Fruit fly (Drosophila melanogaster) whole organism, embryonic: Measurements from ENCODE around the gene CG8141.

Source experiments
- CG6683 ChIP-seq: fragments of 200-800 bp; sonication (Bioruptor generic); optimal IDR thresholded peaks from 2 replicates; lab custom pipeline; 2017; ENCODE audit warnings: missing biosample characterization, mild to moderate bottlenecking, missing genetic modification characterization, missing genetic modification reagents
- CG6689 ChIP-seq: fragments of 200-800 bp; sonication (Bioruptor generic); IDR thresholded peaks from 2 replicates; pipeline ENCODE4 v1.3.6; 2022; ENCODE audit warnings: missing biosample characterization, missing genetic modification characterization
- Rx ChIP-seq: fragments of 200-800 bp; sonication (Bioruptor generic); IDR thresholded peaks from 2 replicates; pipeline ENCODE4 v1.3.6; 2022; ENCODE audit warnings: missing biosample characterization, missing genetic modification characterization
- fu2 ChIP-seq: fragments of 200-800 bp; sonication (Bioruptor generic); optimal IDR thresholded peaks from 2 replicates; lab custom pipeline; 2016; ENCODE audit warnings: missing biosample characterization, missing genetic modification characterization
- gfzf ChIP-seq: fragments of 200-800 bp; sonication (Bioruptor generic); optimal IDR thresholded peaks from 2 replicates; lab custom pipeline; 2016; ENCODE audit warnings: missing biosample characterization, mild to moderate bottlenecking, missing genetic modification characterization, moderate library complexity
- phol ChIP-seq: fragments of 200-800 bp; sonication (Bioruptor generic); optimal IDR thresholded peaks from 3 replicates; lab custom pipeline; 2018; ENCODE audit warnings: missing biosample characterization, mild to moderate bottlenecking, missing genetic modification characterization, moderate library complexity
- sisA ChIP-seq: fragments of 200-800 bp; sonication (Bioruptor generic); IDR thresholded peaks from 2 replicates; pipeline ENCODE4 v1.3.6; 2022; ENCODE audit warnings: missing biosample characterization, missing genetic modification characterization

DNA sequence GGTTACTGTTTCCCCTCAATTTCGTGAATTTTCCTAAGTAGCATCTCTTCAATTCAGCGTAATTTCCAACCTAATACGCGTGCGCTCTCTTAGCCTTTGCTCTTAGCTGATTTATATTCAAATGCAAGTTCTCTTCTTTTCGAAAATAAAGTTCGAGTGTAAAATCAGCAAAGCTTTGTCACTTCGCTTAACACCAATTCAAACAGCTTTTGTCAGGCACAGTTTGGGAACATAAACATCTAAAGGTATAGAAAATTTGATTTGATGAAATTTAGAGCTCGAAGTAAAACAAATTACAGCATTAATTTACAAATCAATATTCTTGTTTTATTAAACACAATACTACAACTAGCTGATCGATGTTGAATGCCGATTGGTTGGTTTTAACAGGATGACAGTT, 17.1 kb downstream of the CG8141 start:
- TF ChIP-seq CG6689 (GFP tag; lab: Robert Waterston, UW) = no peak
- TF ChIP-seq CG6683 = no peak
- TF ChIP-seq sisA = no peak
- TF ChIP-seq gfzf (GFP tag; lab: Kevin White, UChicago) = no peak
- TF ChIP-seq Rx (GFP tag; lab: Robert Waterston, UW) = no peak
- TF ChIP-seq fu2 = no peak
- TF ChIP-seq phol (tag; lab: Kevin White, UChicago) = no peak
